Fruit fly (Drosophila melanogaster): ENCODE measurements around the gene mRpL1.
A peak's percentile ranks its signal among the peaks of the same experiment; 100 is the strongest.

mRpL1 gene

dm6 chr3R:8349449-8350115, 48.3 kb downstream of the mRpL1 start, which contains the start of gene Atg13 (continued):
- TF ChIP-seq CG13894 (tag; optimal IDR thresholded peaks at IDR 0.05) = no peak
- TF ChIP-seq sug (tag; optimal IDR thresholded peaks at IDR 0.05) = peak; percentile 59
- TF ChIP-seq sisA (GFP tag; IDR thresholded peaks at IDR 0.05) = no peak
- peak; percentile 10 for TF ChIP-seq CG1233 (GFP tag; optimal IDR thresholded peaks at IDR 0.05)
- TF ChIP-seq slp2 (GFP tag; optimal IDR thresholded peaks at IDR 0.05) = no peak
- no peak for TF ChIP-seq vvl (GFP tag; IDR thresholded peaks at IDR 0.05)
- no peak for TF ChIP-seq esg (GFP tag; conservative IDR thresholded peaks at IDR 0.05)
- peak; percentile 72 for TF ChIP-seq CG7963 (GFP tag; IDR thresholded peaks at IDR 0.05; ENCODE audit: partially characterized antibody)
- no peak for TF ChIP-seq gce (GFP tag; IDR thresholded peaks at IDR 0.05)
- TF ChIP-seq CG13287 (GFP tag; IDR thresholded peaks at IDR 0.05; ENCODE audit: partially characterized antibody) = peak; percentile 72
- TF ChIP-seq CG4282 (GFP tag; optimal IDR thresholded peaks at IDR 0.05) = no peak
- TF ChIP-seq Mrtf (GFP tag; IDR thresholded peaks at IDR 0.05) = no peak
- TF ChIP-seq CG15601 (tag; optimal IDR thresholded peaks at IDR 0.05) = no peak
- TF ChIP-seq CG6854 (GFP tag; optimal IDR thresholded peaks at IDR 0.05) = no peak
- peak; percentile 46 for TF ChIP-seq CG2120 (GFP tag; optimal IDR thresholded peaks at IDR 0.05)
- TF ChIP-seq CG10321 (GFP tag; IDR thresholded peaks at IDR 0.05) = no peak
- no peak for TF ChIP-seq CG14441 (GFP tag; IDR thresholded peaks at IDR 0.05)
- TF ChIP-seq kni (GFP tag; optimal IDR thresholded peaks at IDR 0.05) = no peak
- no peak for TF ChIP-seq CG10366 (GFP tag; IDR thresholded peaks at IDR 0.05)
- no peak for TF ChIP-seq onecut (GFP tag; IDR thresholded peaks at IDR 0.05)
- no peak for TF ChIP-seq CG6654 (GFP tag; optimal IDR thresholded peaks at IDR 0.05)
- no peak for TF ChIP-seq CG13123 (GFP tag; optimal IDR thresholded peaks at IDR 0.05)
- no peak for TF ChIP-seq CG11093 (GFP tag; IDR thresholded peaks at IDR 0.05)
- TF ChIP-seq Ets97D (GFP tag; optimal IDR thresholded peaks at IDR 0.05) = peak; percentile 44
- TF ChIP-seq schlank (tag; optimal IDR thresholded peaks at IDR 0.05) = no peak
- no peak for TF ChIP-seq CG18619 (GFP tag; optimal IDR thresholded peaks at IDR 0.05)
- no peak for TF ChIP-seq ERR (GFP tag; optimal IDR thresholded peaks at IDR 0.05)
- no peak for TF ChIP-seq Fer3 (tag; optimal IDR thresholded peaks at IDR 0.05)
- no peak for TF ChIP-seq hth (optimal IDR thresholded peaks at IDR 0.05)
- TF ChIP-seq Gsc (GFP tag; IDR thresholded peaks at IDR 0.05) = no peak
- no peak for TF ChIP-seq cwo (GFP tag; optimal IDR thresholded peaks at IDR 0.05)
- TF ChIP-seq CG12744 (GFP tag; optimal IDR thresholded peaks at IDR 0.05) = no peak
- TF ChIP-seq pnt (GFP tag; optimal IDR thresholded peaks at IDR 0.05) = no peak
- TF ChIP-seq CG5953 (GFP tag; IDR thresholded peaks at IDR 0.05) = no peak
- no peak for TF ChIP-seq CG4328 (GFP tag; optimal IDR thresholded peaks at IDR 0.05)
- peak; percentile 40 for TF ChIP-seq CG8290 (GFP tag; optimal IDR thresholded peaks at IDR 0.05)
- TF ChIP-seq CG8290 (tag; optimal IDR thresholded peaks at IDR 0.05) = peak in 1 of 2 experiments; percentile 23
- TF ChIP-seq CG13296 (GFP tag; optimal IDR thresholded peaks at IDR 0.05) = no peak
- no peak for TF ChIP-seq CG32772 (GFP tag; IDR thresholded peaks at IDR 0.05)
- peak; percentile 19 for TF ChIP-seq CG13424 (tag; optimal IDR thresholded peaks at IDR 0.05)
- peak; percentile 16 for TF ChIP-seq CG1603 (tag; optimal IDR thresholded peaks at IDR 0.05)
- TF ChIP-seq lov (optimal IDR thresholded peaks at IDR 0.05) = no peak
- TF ChIP-seq lov (GFP tag; IDR thresholded peaks at IDR 0.05) = no peak
- TF ChIP-seq Mes4 (GFP tag; optimal IDR thresholded peaks at IDR 0.05) = no peak
- TF ChIP-seq CG12219 (GFP tag; optimal IDR thresholded peaks at IDR 0.05) = no peak
- no peak for TF ChIP-seq CG17912 (GFP tag; optimal IDR thresholded peaks at IDR 0.05)
- TF ChIP-seq aop (GFP tag; IDR thresholded peaks at IDR 0.05) = no peak
- peak; percentile 54 for TF ChIP-seq phol (tag; optimal IDR thresholded peaks at IDR 0.05)
- TF ChIP-seq Scr (GFP tag; IDR thresholded peaks at IDR 0.05; ENCODE audit: partially characterized antibody) = peak; percentile 77
- TF ChIP-seq crol (GFP tag; IDR thresholded peaks at IDR 0.05) = no peak
- no peak for TF ChIP-seq sima (GFP tag; optimal IDR thresholded peaks at IDR 0.05)
- no peak for TF ChIP-seq CrebB (tag; optimal IDR thresholded peaks at IDR 0.05)
